Worm (Caenorhabditis elegans) whole organism, L4/young adult: ENCODE data around the gene srd-35.

Source experiments
- W03F9.2 ChIP-seq: fragments of 150-350 bp; optimal IDR thresholded peaks from 2 replicates; lab custom pipeline; 2014; ENCODE audit warnings: missing biosample characterization, missing genetic modification characterization
- dao-5 ChIP-seq: sonication (generic microtip); optimal IDR thresholded peaks from 2 replicates; lab custom pipeline; 2016; ENCODE audit warnings: missing genotype, missing genetic modification characterization, moderate library complexity, missing compliant biosample characterization
- him-1 ChIP-seq: sonication (generic microtip); optimal IDR thresholded peaks from 2 replicates; lab custom pipeline; 2016; ENCODE audit warnings: missing genotype, missing genetic modification reagents, missing genetic modification characterization, missing compliant biosample characterization

DNA sequence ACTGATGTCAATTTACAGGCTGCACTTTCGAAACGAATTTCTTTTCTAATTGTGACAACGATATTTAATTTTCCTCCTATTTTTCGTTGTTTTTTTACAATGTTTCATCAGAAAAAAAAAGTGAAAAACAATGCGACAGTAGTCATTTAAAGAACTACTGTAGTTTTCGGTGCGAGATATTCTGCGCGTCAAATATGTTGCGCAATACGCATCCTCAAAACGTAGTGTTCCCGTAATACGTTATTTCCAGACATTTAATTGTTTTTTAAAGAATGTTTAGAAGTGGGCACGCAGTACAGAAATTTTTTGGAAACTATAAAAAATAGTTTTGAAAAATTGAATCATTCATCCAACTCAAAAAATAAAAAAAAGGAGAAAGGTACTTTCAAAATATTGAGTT lies 9.9 kb downstream of the srd-35 start:
- TF ChIP-seq him-1 (no peak), W03F9.2 (tag; lab: Kevin White, UChicago) (no peak), dao-5 (tag; lab: Kevin White, UChicago) (no peak)
